Worm (Caenorhabditis elegans): ENCODE data around the gene exp-2.

The exp-2 gene

DNA sequence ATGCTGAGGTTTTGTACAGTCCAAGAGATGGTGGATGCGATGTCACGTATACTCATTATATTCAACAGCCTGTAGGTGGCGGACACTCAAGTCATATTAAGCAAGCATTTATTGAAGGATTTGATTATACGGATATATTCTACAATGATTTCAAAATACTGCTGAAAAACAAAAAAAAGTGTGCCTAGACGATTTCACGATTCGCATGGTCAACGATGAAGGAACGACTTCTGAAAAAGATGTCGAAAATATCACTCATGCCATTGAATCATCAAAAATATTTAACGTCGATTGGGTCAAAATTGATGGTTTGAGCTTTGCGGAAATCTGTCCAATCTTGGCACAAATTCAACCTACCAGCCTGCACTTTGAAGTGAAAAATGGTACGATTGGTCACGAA, 14.2 kb upstream of the exp-2 start:
- TF ChIP-seq ets-4 (tag; optimal IDR thresholded peaks at IDR 0.05) (no peak), unc-55 (GFP tag; optimal IDR thresholded peaks at IDR 0.05) (no peak), ceh-19 (GFP tag; optimal IDR thresholded peaks at IDR 0.05) (no peak), unc-3 (GFP tag; conservative IDR thresholded peaks at IDR 0.05) (no peak), unc-3 (tag; optimal IDR thresholded peaks at IDR 0.05) (no peak), fkh-10 (GFP tag; optimal IDR thresholded peaks at IDR 0.05) (no peak), mec-3 (tag; optimal IDR thresholded peaks at IDR 0.05; ENCODE audit: borderline replicate concordance) (no peak), pros-1 (tag; optimal IDR thresholded peaks at IDR 0.05) (no peak), nhr-232 (tag; optimal IDR thresholded peaks at IDR 0.05) (no peak), elt-4 (tag; optimal IDR thresholded peaks at IDR 0.05) (no peak)

DNA sequence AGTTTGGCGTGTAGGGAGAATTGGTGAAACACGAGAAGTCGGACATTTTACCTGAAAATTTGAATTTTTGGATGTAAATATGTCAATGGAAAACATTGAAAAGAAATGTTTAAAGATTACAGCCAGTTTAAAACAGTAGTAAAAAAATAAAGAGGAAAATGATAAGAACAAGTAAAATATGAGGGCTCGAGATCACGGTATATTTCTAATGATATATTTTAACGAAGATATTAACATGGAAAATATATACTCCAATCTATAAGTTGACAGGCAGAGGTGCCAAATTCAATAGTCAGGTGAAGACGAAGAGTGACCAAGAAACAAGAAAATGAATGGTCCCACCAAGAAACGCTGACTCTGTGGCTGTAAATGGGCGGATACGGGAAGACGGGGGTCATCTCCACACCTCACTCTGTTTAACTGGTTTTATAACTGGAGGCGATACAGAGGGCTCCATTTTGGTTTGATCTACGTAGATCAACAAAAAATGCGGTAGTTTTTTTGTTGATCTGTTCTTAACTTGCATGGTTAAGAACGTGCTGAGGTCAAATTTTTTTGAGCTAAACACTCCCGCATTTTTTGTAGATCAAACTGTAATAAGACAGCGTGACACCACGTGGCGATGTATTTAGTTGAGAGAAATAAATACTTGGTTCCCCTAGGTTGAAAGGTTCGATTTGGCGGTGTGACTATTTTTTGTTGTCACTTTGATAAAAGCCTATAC, 10.9 kb upstream of the exp-2 start, which contains the start of gene ceh-49:
TSS of gene ceh-49 (minus strand) at position 51 of the 724 bp plus-strand sequence.
- no peak for TF ChIP-seq elt-2 (tag; optimal IDR thresholded peaks at IDR 0.05)
- TF ChIP-seq ceh-34 (tag; optimal IDR thresholded peaks at IDR 0.05) = no peak
- TF ChIP-seq ceh-6 (GFP tag; optimal IDR thresholded peaks at IDR 0.05) = no peak
- TF ChIP-seq lim-6 (tag; optimal IDR thresholded peaks at IDR 0.05) = no peak
- no peak for TF ChIP-seq ztf-16 (tag; optimal IDR thresholded peaks at IDR 0.05)
- no peak for TF ChIP-seq nhr-232 (tag; optimal IDR thresholded peaks at IDR 0.05)
- no peak for TF ChIP-seq ceh-48 (tag; optimal IDR thresholded peaks at IDR 0.05)
- no peak for TF ChIP-seq sdc-2 (tag; optimal IDR thresholded peaks at IDR 0.05)
- TF ChIP-seq syd-9 (tag; optimal IDR thresholded peaks at IDR 0.05) = no peak
- no peak for TF ChIP-seq ama-1 (optimal IDR thresholded peaks at IDR 0.05)
- no peak for TF ChIP-seq fkh-10 (GFP tag; optimal IDR thresholded peaks at IDR 0.05)
- TF ChIP-seq pha-2 (tag; optimal IDR thresholded peaks at IDR 0.05) = no peak
- no peak for TF ChIP-seq madf-2 (tag; optimal IDR thresholded peaks at IDR 0.05)
- TF ChIP-seq K02D7.2 (tag; optimal IDR thresholded peaks at IDR 0.05) = no peak
- TF ChIP-seq che-1 (tag; optimal IDR thresholded peaks at IDR 0.05) = no peak

DNA sequence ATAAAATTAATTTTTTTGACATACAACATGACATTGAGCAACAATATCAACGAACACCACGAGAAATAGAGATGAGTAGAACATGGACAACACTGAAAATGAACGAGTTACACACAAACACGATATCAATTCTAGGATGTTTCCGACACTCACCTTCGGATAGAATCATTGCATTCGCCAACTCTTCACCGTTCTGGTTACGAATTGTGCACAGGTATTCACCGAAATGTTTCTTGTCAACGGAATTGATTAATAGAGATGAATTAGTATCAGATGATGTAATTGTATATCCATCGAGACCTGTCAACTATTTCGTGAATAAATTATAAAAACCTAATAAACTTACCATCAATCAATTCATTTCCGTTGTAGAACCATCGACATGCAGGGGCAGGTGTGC, 9.5 kb upstream of the exp-2 start:
- no peak for TF ChIP-seq hlh-30 (tag; optimal IDR thresholded peaks at IDR 0.05; ENCODE audit: insufficient read depth)
- TF ChIP-seq hlh-8 (tag; optimal IDR thresholded peaks at IDR 0.05) = no peak
- TF ChIP-seq ceh-30 (tag; optimal IDR thresholded peaks at IDR 0.05) = no peak
- no peak for TF ChIP-seq T23F11.4 (GFP tag; optimal IDR thresholded peaks at IDR 0.05)
- TF ChIP-seq nhr-11 (tag; optimal IDR thresholded peaks at IDR 0.05) = no peak

DNA sequence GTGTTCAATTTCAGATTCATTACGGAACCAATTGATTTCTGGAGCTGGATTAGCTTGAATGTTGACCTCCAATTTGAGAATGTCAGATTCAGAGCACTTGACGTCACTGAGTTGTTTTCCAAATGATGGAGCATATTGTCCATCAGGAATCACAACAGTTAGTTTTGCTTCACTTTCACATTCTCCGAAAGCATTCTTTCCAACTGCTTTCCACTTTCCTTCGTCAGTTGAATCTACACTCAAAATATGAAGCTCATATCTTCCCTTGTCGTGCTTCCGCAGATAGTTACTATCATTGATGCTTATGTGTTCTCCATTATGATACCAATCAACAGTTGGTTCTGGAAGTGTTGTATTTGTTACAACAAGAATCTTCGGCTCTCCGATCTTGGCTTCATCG, 2.8 kb upstream of the exp-2 start:
- TF ChIP-seq hlh-8 (tag; optimal IDR thresholded peaks at IDR 0.05) = no peak
- no peak for TF ChIP-seq K09A11.1 (tag; optimal IDR thresholded peaks at IDR 0.05; ENCODE audit: insufficient read depth)
- no peak for TF ChIP-seq dmd-4 (tag; optimal IDR thresholded peaks at IDR 0.05; ENCODE audit: borderline replicate concordance)
- no peak for TF ChIP-seq tbx-2 (tag; optimal IDR thresholded peaks at IDR 0.05)
- no peak for TF ChIP-seq che-1 (tag; optimal IDR thresholded peaks at IDR 0.05)
- no peak for TF ChIP-seq madf-2 (tag; optimal IDR thresholded peaks at IDR 0.05)
- no peak for TF ChIP-seq eyg-1 (tag; optimal IDR thresholded peaks at IDR 0.05)
- TF ChIP-seq ztf-16 (tag; optimal IDR thresholded peaks at IDR 0.05) = no peak

DNA sequence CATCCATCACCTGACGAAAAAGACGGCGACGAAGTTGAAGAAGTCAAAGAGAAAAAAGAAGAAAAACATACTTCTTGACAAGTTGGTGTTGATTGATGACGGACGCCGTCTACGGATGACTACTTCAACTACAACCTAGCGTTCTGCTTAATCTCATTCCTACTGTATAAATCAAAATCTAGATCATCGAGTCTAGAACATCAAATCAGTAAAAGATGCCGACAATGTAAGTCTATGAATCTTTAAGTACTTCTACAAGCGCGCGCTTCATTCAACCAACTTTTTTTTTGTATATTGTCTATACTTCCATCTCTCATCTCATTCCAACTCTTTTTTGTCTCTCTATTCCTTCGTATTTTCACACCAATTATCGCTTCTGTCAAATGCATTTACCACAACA, 4.2 kb downstream of the exp-2 start:
- no peak for TF ChIP-seq ceh-6 (GFP tag; optimal IDR thresholded peaks at IDR 0.05)
- no peak for TF ChIP-seq dve-1 (tag; optimal IDR thresholded peaks at IDR 0.05)
- no peak for TF ChIP-seq ceh-45 (GFP tag; IDR thresholded peaks at IDR 0.05)
- TF ChIP-seq pat-9 (tag; optimal IDR thresholded peaks at IDR 0.05) = no peak
- TF ChIP-seq F13H6.1 (tag; optimal IDR thresholded peaks at IDR 0.05) = no peak
- no peak for TF ChIP-seq K02D7.2 (tag; optimal IDR thresholded peaks at IDR 0.05)
- TF ChIP-seq fkh-10 (GFP tag; optimal IDR thresholded peaks at IDR 0.05) = no peak

All from whole organism, late embryonic.